Worm (Caenorhabditis elegans) whole organism, mixed stage, embryonic: ENCODE measurements around the gene F14H3.5.

ENCODE experiments used
- ceh-39 ChIP-seq: fragments of 150-350 bp; optimal IDR thresholded peaks from 2 replicates; lab custom pipeline; 2014; ENCODE audit warnings: missing biosample characterization, missing genetic modification characterization
- drap-1 ChIP-seq: fragments of 200-800 bp; sonication (Bioruptor generic); optimal IDR thresholded peaks from 3 replicates; lab custom pipeline; 2018; ENCODE audit warnings: mild to moderate bottlenecking, missing genetic modification characterization, missing compliant biosample characterization
- flh-1 ChIP-seq: fragments of 200-800 bp; sonication (Bioruptor generic); optimal IDR thresholded peaks from 2 replicates; lab custom pipeline; 2018; ENCODE audit warnings: mild to moderate bottlenecking, missing genetic modification characterization, moderate library complexity, missing compliant biosample characterization
- lsy-2 ChIP-seq: fragments of 150-350 bp; optimal IDR thresholded peaks from 2 replicates; lab custom pipeline; 2014; ENCODE audit warnings: missing biosample characterization, missing genetic modification characterization
- mep-1 ChIP-seq: fragments of 150-350 bp; optimal IDR thresholded peaks from 2 replicates; lab custom pipeline; 2017; ENCODE audit warnings: missing biosample characterization, missing genetic modification reagents, missing genetic modification characterization, inconsistent platforms
- nhr-28 ChIP-seq: fragments of 150-350 bp; optimal IDR thresholded peaks from 2 replicates; lab custom pipeline; 2014; ENCODE audit warnings: missing biosample characterization, missing genetic modification characterization
- nhr-76 ChIP-seq: sonication (generic microtip); optimal IDR thresholded peaks from 2 replicates; lab custom pipeline; 2017; ENCODE audit warnings: missing biosample characterization, missing genetic modification characterization
- pha-4 ChIP-seq: fragments of 150-350 bp; optimal IDR thresholded peaks from 2 replicates; lab custom pipeline; 2018; ENCODE audit warnings: missing biosample characterization, missing genetic modification reagents, missing genetic modification characterization
- snpc-4 ChIP-seq: fragments of 150-350 bp; optimal IDR thresholded peaks from 2 replicates; lab custom pipeline; 2014; ENCODE audit warnings: missing biosample characterization, missing genetic modification characterization
- sptf-1 ChIP-seq: sonication (generic microtip); optimal IDR thresholded peaks from 2 replicates; lab custom pipeline; 2017; ENCODE audit warnings: mild to moderate bottlenecking, missing genetic modification characterization, moderate library complexity, missing compliant biosample characterization
- unc-39 ChIP-seq: fragments of 150-350 bp; optimal IDR thresholded peaks from 2 replicates; lab custom pipeline; 2014; ENCODE audit warnings: missing biosample characterization, missing genetic modification characterization
- unc-62 ChIP-seq: fragments of 150-350 bp; optimal IDR thresholded peaks from 2 replicates; lab custom pipeline; 2014; ENCODE audit warnings: missing biosample characterization, missing genetic modification reagents, missing genetic modification characterization
- ztf-11 ChIP-seq: fragments of 150-350 bp; optimal IDR thresholded peaks from 2 replicates; lab custom pipeline; 2014; ENCODE audit warnings: missing biosample characterization, missing genetic modification characterization

ce11 chrV:16024917-16025316 is 31.9 kb downstream of the F14H3.5 start:
- TF ChIP-seq lsy-2 (tag; lab: Kevin White, UChicago) (no peak), ztf-11 (no peak), unc-39 (tag; lab: Kevin White, UChicago) (no peak), unc-62 (GFP tag; lab: Kevin White, UChicago) (no peak), mep-1 (no peak), flh-1 (GFP tag; lab: Kevin White, UChicago) (no peak), pha-4 (tag; lab: Kevin White, UChicago) (no peak), ceh-39 (tag; lab: Kevin White, UChicago) (no peak), snpc-4 (no peak), sptf-1 (tag; lab: Kevin White, UChicago) (no peak), nhr-28 (tag; lab: Kevin White, UChicago) (no peak), nhr-76 (tag; lab: Kevin White, UChicago) (no peak), drap-1 (GFP tag; lab: Kevin White, UChicago) (no peak)
